Fruit fly (Drosophila melanogaster): ENCODE data around the gene ppk31.

ppk31 gene

dm6 chr3R:27162824-27163223, at the start of gene ppk31:
Gene ppk31 (plus strand): TSS chr3R:27163124.
- TF ChIP-seq noc (tag; optimal IDR thresholded peaks at IDR 0.05) = no peak

- TF ChIP-seq noc (tag; optimal IDR thresholded peaks at IDR 0.05) = no peak
Measured at dm6 chr3R:27116465-27117092, 46.3 kb upstream of the ppk31 start, which contains the start of the genes CG6066 and CG5880. Gene CG6066 (minus strand): TSS chr3R:27116707. Gene CG5880 (plus strand): TSS chr3R:27116745.

- no peak for TF ChIP-seq noc (tag; optimal IDR thresholded peaks at IDR 0.05)
Measured at dm6 chr3R:27118346-27118745, 44.6 kb upstream of the ppk31 start, which contains the start of gene CG5882. Gene CG5882 (plus strand): TSS chr3R:27118646.

dm6 chr3R:27124588-27124987, 38.3 kb upstream of the ppk31 start, which contains the start of gene CG6059:
Gene CG6059 (minus strand): TSS chr3R:27124688.
- no peak for TF ChIP-seq noc (tag; optimal IDR thresholded peaks at IDR 0.05)

- TF ChIP-seq noc (tag; optimal IDR thresholded peaks at IDR 0.05) = no peak
Measured at dm6 chr3R:27128723-27129122, 34.2 kb upstream of the ppk31 start.

- no peak for TF ChIP-seq noc (tag; optimal IDR thresholded peaks at IDR 0.05)
Measured at dm6 chr3R:27129580-27130385, 33.1 kb upstream of the ppk31 start.

- TF ChIP-seq noc (tag; optimal IDR thresholded peaks at IDR 0.05) = no peak
Measured at dm6 chr3R:27130551-27131161, 32.3 kb upstream of the ppk31 start.

- peak; percentile 62 for TF ChIP-seq noc (tag; optimal IDR thresholded peaks at IDR 0.05)
Measured at dm6 chr3R:27131408-27131807, 31.5 kb upstream of the ppk31 start.

- no peak for TF ChIP-seq noc (tag; optimal IDR thresholded peaks at IDR 0.05)
Measured at dm6 chr3R:27133992-27134391, 28.9 kb upstream of the ppk31 start.

- no peak for TF ChIP-seq noc (tag; optimal IDR thresholded peaks at IDR 0.05)
Measured at dm6 chr3R:27134728-27135361, 28.1 kb upstream of the ppk31 start.

- no peak for TF ChIP-seq noc (tag; optimal IDR thresholded peaks at IDR 0.05)
Measured at dm6 chr3R:27135692-27136641, 27.0 kb upstream of the ppk31 start.

dm6 chr3R:27137914-27138323, 25.0 kb upstream of the ppk31 start:
- no peak for TF ChIP-seq noc (tag; optimal IDR thresholded peaks at IDR 0.05)

- TF ChIP-seq noc (tag; optimal IDR thresholded peaks at IDR 0.05) = no peak
Measured at dm6 chr3R:27138700-27139099, 24.2 kb upstream of the ppk31 start.

dm6 chr3R:27139963-27140362, 23.0 kb upstream of the ppk31 start:
- no peak for TF ChIP-seq noc (tag; optimal IDR thresholded peaks at IDR 0.05)
